Worm (Caenorhabditis elegans) whole organism, L4/young adult: ENCODE measurements around the gene srh-113.

Source experiments
- W03F9.2 ChIP-seq: fragments of 150-350 bp; optimal IDR thresholded peaks from 2 replicates; lab custom pipeline; 2014; ENCODE audit warnings: missing biosample characterization, missing genetic modification characterization
- dao-5 ChIP-seq: sonication (generic microtip); optimal IDR thresholded peaks from 2 replicates; lab custom pipeline; 2016; ENCODE audit warnings: missing genotype, missing genetic modification characterization, moderate library complexity, missing compliant biosample characterization
- him-1 ChIP-seq: sonication (generic microtip); optimal IDR thresholded peaks from 2 replicates; lab custom pipeline; 2016; ENCODE audit warnings: missing genotype, missing genetic modification reagents, missing genetic modification characterization, missing compliant biosample characterization

DNA sequence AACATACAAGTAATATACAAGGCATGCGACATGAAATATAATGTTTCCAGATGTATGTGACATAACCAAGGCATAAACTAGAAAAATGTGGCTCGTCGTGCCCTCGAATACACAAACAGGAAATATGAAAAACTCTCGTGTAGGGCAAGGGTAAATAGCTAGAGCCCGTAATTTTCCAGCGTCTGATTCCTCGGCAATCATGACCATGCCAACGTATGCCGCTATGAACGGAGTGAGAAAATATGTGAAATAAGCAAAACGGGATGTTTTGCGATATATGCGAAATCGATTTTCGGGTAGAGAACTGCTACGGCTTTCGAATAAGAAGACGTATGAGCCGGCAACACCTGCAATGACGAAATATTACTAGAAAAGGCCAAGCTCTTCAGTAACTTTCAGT, 12.5 kb downstream of the srh-113 start, which contains the start of gene scl-25:
- TF ChIP-seq W03F9.2 (tag; lab: Kevin White, UChicago) (no peak), him-1 (tag; lab: Kevin White, UChicago) (no peak), dao-5 (tag; lab: Kevin White, UChicago) (no peak)
